Worm (Caenorhabditis elegans) whole organism, midembryonic: Measurements from ENCODE around the gene F59B2.14.

ENCODE experiments used
- T22C8.4 ChIP-seq: fragments of 200-800 bp; sonication (Bioruptor generic); IDR thresholded peaks from 2 replicates; pipeline ENCODE4 v1.3.6; 2022; ENCODE audit warnings: missing genetic modification characterization, missing compliant biosample characterization
- cog-1 ChIP-seq: sonication (generic microtip); optimal IDR thresholded peaks from 2 replicates; lab custom pipeline; 2016; ENCODE audit warnings: missing genetic modification characterization, missing compliant biosample characterization
- flt-1 ChIP-seq: fragments of 200-800 bp; sonication (Bioruptor generic); IDR thresholded peaks from 2 replicates; pipeline ENCODE4 v1.3.6; 2022; ENCODE audit warnings: missing genetic modification characterization, missing compliant biosample characterization
- klf-2 ChIP-seq: fragments of 200-800 bp; sonication (Bioruptor generic); conservative IDR thresholded peaks from 2 replicates; pipeline ENCODE4 v1.3.6; 2022; ENCODE audit warnings: missing genetic modification reagents, missing genetic modification characterization, missing compliant biosample characterization
- med-1 ChIP-seq: sonication (generic microtip); optimal IDR thresholded peaks from 2 replicates; lab custom pipeline; 2017; ENCODE audit warnings: missing genetic modification characterization, mild to moderate bottlenecking, missing compliant biosample characterization, antibody characterized with exemption, missing genetic modification reagents; ENCODE audit not compliant: insufficient read depth
- ref-1 ChIP-seq: fragments of 200-800 bp; sonication (Bioruptor generic); conservative IDR thresholded peaks from 2 replicates; pipeline ENCODE4 v1.3.6; 2022; ENCODE audit warnings: missing genetic modification reagents, missing genetic modification characterization, missing compliant biosample characterization
- tab-1 ChIP-seq: fragments of 200-800 bp; sonication (Bioruptor generic); IDR thresholded peaks from 2 replicates; pipeline ENCODE4 v1.3.6; 2022; ENCODE audit warnings: missing genetic modification characterization, missing compliant biosample characterization
- ztf-23 ChIP-seq: fragments of 200-800 bp; sonication (Bioruptor generic); IDR thresholded peaks from 2 replicates; pipeline ENCODE4 v1.3.6; 2022; ENCODE audit warnings: missing genetic modification reagents, missing genetic modification characterization, missing compliant biosample characterization
- ztf-29 ChIP-seq: fragments of 200-800 bp; sonication (Bioruptor generic); IDR thresholded peaks from 2 replicates; pipeline ENCODE4 v1.3.6; 2022; ENCODE audit warnings: missing genetic modification reagents, missing genetic modification characterization, missing compliant biosample characterization

The F59B2.14 gene

DNA sequence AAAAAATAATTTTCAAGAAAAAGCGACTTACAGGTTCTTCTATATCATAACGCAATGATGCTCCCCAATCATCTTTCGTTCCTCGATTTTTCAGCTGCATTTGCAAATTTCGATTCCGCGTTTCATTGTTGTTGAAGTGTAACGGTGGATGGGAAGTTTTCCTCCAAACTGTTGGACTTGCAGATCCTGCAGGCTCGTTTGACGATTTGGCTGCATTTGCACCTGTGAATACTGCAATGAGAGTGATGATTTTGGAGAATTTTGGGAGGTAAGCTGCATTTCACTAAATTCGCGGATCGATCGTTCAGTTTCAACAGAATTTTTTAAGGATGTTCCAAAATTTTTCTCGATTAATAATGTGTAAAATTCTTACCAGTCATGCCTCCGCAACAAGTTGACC is 41.5 kb downstream of the F59B2.14 start:
- TF ChIP-seq ref-1 (no peak), ztf-23 (GFP tag; lab: Robert Waterston, UW) (no peak), flt-1 (GFP tag; lab: Robert Waterston, UW) (no peak), med-1 (GFP tag; lab: Kevin White, UChicago) (no peak), cog-1 (tag; lab: Kevin White, UChicago) (no peak), T22C8.4 (GFP tag; lab: Robert Waterston, UW) (no peak), klf-2 (no peak), ztf-29 (GFP tag; lab: Robert Waterston, UW) (no peak), tab-1 (no peak)

DNA sequence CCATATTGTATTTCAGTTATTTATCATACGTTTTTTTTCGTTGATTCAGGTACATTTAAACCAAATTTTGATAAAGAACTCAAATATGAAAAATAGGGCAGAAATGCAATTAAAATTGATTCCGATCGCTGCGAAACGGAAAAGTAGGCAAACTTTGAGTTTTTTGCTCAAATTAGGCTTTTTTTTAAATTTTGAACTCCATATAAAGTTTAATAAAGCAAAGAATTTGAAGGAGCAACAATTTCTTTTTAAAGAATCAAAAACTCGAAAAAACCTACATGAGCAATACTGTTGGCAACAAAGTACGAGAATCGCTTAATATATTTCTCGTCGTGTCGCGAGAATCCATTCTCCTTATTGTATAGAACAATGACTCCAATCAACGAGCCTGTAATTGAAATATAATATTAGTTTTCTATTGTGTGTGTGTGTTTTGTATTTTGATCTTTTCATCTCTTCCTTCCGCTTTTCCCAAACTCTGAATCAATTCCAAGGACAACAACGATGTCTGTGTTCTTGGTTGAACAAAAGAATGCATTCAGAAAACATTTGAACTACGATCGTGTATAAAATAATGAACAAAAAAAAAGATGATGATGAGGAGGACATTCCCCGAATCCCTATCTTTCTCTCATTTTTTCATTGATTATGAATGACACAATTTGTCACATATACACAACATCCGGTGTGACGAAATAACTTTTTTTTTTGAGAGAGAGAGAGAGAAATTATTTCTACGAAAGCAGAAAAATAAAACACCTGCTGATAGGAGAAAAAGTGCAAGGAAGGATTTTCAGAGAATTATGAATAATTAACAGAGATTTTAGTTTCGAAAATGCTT is 43.7 kb downstream of the F59B2.14 start:
- TF ChIP-seq ztf-23 (GFP tag; lab: Robert Waterston, UW) (no peak), tab-1 (no peak), klf-2 (no peak), cog-1 (tag; lab: Kevin White, UChicago) (no peak), ref-1 (no peak), T22C8.4 (GFP tag; lab: Robert Waterston, UW) (no peak), med-1 (GFP tag; lab: Kevin White, UChicago) (no peak), flt-1 (GFP tag; lab: Robert Waterston, UW) (no peak)

DNA sequence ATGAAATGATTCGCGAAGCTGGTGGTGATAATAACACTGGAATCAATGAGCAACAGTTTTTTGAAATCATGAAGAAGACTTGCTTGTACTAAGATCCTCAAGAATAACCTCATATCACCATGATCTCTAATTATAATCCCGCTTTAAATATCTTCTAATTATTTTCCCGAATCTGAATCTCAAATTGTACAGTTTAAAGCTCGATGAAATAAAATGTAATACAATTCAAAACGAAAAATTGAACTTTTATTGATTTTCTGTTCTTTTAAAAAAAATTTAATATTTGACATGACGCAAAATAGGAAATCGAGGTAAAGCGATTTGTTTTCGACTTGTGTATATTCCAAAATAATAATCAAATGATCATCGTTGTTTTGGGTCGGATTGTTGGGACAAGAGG is 47.6 kb downstream of the F59B2.14 start:
- TF ChIP-seq T22C8.4 (GFP tag; lab: Robert Waterston, UW) (no peak), cog-1 (tag; lab: Kevin White, UChicago) (no peak), ztf-29 (GFP tag; lab: Robert Waterston, UW) (no peak), med-1 (GFP tag; lab: Kevin White, UChicago) (no peak)

DNA sequence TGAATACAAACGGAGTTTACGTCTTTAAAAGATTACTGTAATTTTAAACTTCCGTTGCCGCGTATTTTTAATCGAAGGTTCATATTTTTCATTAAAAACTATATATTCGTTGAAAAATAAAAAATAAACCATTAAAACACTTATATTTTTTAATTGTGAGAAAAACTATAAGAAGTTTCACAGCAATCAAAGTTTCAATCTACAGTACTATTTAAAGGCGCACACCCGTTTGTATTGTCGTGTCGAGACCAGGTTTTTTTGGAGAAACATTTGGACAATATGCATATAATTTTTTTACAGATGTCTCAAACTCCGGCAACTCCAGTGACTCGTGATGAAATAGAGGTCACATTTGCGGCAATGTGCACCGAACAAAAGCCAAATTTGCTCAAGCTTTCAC is 48.6 kb downstream of the F59B2.14 start, which contains the start of gene R08D7.5:
Gene R08D7.5, plus strand, starts transcription at position 301 of the 400 bp plus-strand sequence.
- TF ChIP-seq klf-2 (no peak), med-1 (GFP tag; lab: Kevin White, UChicago) (no peak)

DNA sequence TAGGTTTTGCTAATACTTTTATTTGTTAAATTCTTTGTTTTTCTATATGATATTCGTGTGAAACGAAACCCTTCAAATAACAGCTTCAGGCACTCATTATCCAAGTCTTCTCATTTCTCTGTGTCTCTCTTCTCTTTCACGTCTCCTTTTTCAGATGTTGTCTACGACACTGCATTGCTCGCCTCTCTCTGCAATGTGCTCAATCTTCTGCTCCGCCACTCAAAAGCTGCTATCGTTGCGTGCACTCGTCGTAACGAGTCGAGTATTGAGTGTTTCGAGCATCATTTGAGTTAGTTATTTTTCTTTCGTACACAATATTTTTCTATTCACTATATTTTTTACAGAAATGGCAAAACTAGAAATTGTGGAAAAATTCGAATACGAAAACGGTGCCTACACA is 49.3 kb downstream of the F59B2.14 start:
- TF ChIP-seq T22C8.4 (GFP tag; lab: Robert Waterston, UW), result no peak
- no peak for TF ChIP-seq tab-1
- no peak for TF ChIP-seq med-1 (GFP tag; lab: Kevin White, UChicago)
- no peak for TF ChIP-seq ztf-23 (GFP tag; lab: Robert Waterston, UW)
- TF ChIP-seq klf-2, result no peak
- TF ChIP-seq ztf-29 (GFP tag; lab: Robert Waterston, UW), result no peak
- no peak for TF ChIP-seq cog-1 (tag; lab: Kevin White, UChicago)
- TF ChIP-seq ref-1, result no peak
- no peak for TF ChIP-seq flt-1 (GFP tag; lab: Robert Waterston, UW)
